Fruit fly (Drosophila melanogaster) whole organism, wandering third instar larva: Measurements from ENCODE around the gene Osi1.

Experiments used
- Hr78 ChIP-seq: fragments of >200 bp; optimal IDR thresholded peaks from 2 replicates; lab custom pipeline; 2017; ENCODE audit warnings: missing biosample characterization, missing genetic modification characterization
- br ChIP-seq: fragments of 200-800 bp; sonication (Bioruptor generic); optimal IDR thresholded peaks from 2 replicates; lab custom pipeline; 2016; ENCODE audit warnings: missing biosample characterization, missing genetic modification characterization

- TF ChIP-seq br (GFP tag; lab: Kevin White, UChicago) (no peak), Hr78 (GFP tag; lab: Kevin White, UChicago) (no peak)
Measured at dm6 chr3R:6222119-6222518, 48.8 kb downstream of the Osi1 start.
